Fruit fly (Drosophila melanogaster): ENCODE results near the gene CG8664.
A peak's percentile ranks its signal among the peaks of the same experiment; 100 is the strongest.

DNA sequence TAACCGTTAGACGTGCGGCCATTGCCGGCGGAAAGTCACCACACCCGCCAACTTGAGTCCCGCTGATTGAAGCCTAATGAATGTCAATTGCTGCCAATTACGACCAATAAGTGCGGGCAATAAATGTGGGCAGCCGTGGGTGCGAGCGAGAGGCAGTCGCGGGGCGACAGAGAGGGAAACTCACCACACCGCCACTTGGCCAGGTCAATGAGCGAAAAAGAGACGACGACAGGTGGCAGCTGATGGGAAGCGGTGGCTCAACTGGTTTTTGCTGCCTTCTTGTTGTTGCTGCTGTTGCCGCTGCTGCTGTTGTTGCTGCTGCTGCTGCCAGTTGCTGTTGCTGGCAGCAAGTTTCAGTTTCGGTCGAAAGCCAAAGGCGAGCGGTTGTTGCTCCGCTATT, 31.7 kb upstream of the CG8664 start, which contains the start of gene B-H2:
- TF ChIP-seq CTCF (optimal IDR thresholded peaks at IDR 0.05) (peak in 1 of 2 experiments; percentile 48), CG8478 (optimal IDR thresholded peaks at IDR 0.05) (no peak)
